Worm (Caenorhabditis elegans) whole organism, L3 larva: ENCODE data around the gene C03B1.17.

Experiments
- R02D3.7 ChIP-seq: fragments of 150-350 bp; optimal IDR thresholded peaks from 2 replicates; lab custom pipeline; 2014; ENCODE audit warnings: missing biosample characterization, missing genetic modification characterization
- ZK546.5 ChIP-seq: sonication (generic microtip); optimal IDR thresholded peaks from 2 replicates; lab custom pipeline; 2017; ENCODE audit warnings: missing biosample characterization, missing genetic modification characterization
- aly-2 ChIP-seq: fragments of 150-350 bp; optimal IDR thresholded peaks from 2 replicates; lab custom pipeline; 2014; ENCODE audit warnings: missing biosample characterization, missing genetic modification characterization
- ceh-28 ChIP-seq: fragments of 150-350 bp; optimal IDR thresholded peaks from 2 replicates; lab custom pipeline; 2014; ENCODE audit warnings: missing biosample characterization, missing genetic modification reagents, missing genetic modification characterization
- ceh-9 ChIP-seq: sonication (generic microtip); optimal IDR thresholded peaks from 2 replicates; lab custom pipeline; 2018; ENCODE audit warnings: missing biosample characterization, missing genetic modification characterization
- daf-12 ChIP-seq: fragments of 150-350 bp; optimal IDR thresholded peaks from 2 replicates; lab custom pipeline; 2014; ENCODE audit warnings: missing biosample characterization, missing genetic modification reagents, missing genetic modification characterization
- egl-27 ChIP-seq: sonication (generic microtip); optimal IDR thresholded peaks from 4 replicates; lab custom pipeline; 2017; ENCODE audit warnings: missing biosample characterization, missing genetic modification reagents, missing genetic modification characterization
- elt-1 ChIP-seq: fragments of 150-350 bp; optimal IDR thresholded peaks from 2 replicates; lab custom pipeline; 2014; ENCODE audit warnings: missing biosample characterization, missing genetic modification characterization
- elt-2 ChIP-seq: sonication (generic microtip); optimal IDR thresholded peaks from 2 replicates; lab custom pipeline; 2016; ENCODE audit warnings: missing genetic modification reagents, mild to moderate bottlenecking, missing genetic modification characterization, missing compliant biosample characterization
- elt-3 ChIP-seq, 3 experiments: fragments of 150-350 bp in 1 of 3; sonication (generic microtip) in 2 of 3; optimal IDR thresholded peaks; 2 replicates in 2 of 3; 4 replicates in 1 of 3; lab custom pipeline; 2014 to 2017; ENCODE audit warnings: missing biosample characterization in 3 of 3, missing genetic modification characterization in 3 of 3
- eor-1 ChIP-seq, 2 experiments: fragments of 150-350 bp; optimal IDR thresholded peaks; 2 replicates each; lab custom pipeline; 2014 to 2018; ENCODE audit warnings: missing biosample characterization in 2 of 2, missing genetic modification characterization in 2 of 2
- fkh-10 ChIP-seq: sonication (generic microtip); optimal IDR thresholded peaks from 2 replicates; lab custom pipeline; 2017; ENCODE audit warnings: missing biosample characterization, missing genetic modification reagents, missing genetic modification characterization
- fos-1 ChIP-seq: fragments of 150-350 bp; optimal IDR thresholded peaks from 2 replicates; lab custom pipeline; 2014; ENCODE audit warnings: missing biosample characterization, missing genetic modification characterization
- hmg-11 ChIP-seq: sonication (generic microtip); optimal IDR thresholded peaks from 2 replicates; lab custom pipeline; 2016; ENCODE audit warnings: missing genetic modification characterization, missing compliant biosample characterization
- jun-1 ChIP-seq: fragments of 150-350 bp; optimal IDR thresholded peaks from 2 replicates; lab custom pipeline; 2014; ENCODE audit warnings: missing biosample characterization, missing genetic modification reagents, missing genetic modification characterization
- lin-39 ChIP-seq: fragments of 150-350 bp; optimal IDR thresholded peaks from 2 replicates; lab custom pipeline; 2018; ENCODE audit warnings: missing biosample characterization, missing genetic modification reagents, missing genetic modification characterization
- mml-1 ChIP-seq: fragments of 150-350 bp; sonication (generic microtip); optimal IDR thresholded peaks from 3 replicates; lab custom pipeline; 2014; ENCODE audit warnings: missing biosample characterization, missing genetic modification characterization
- nfya-1 ChIP-seq: sonication (generic microtip); optimal IDR thresholded peaks from 2 replicates; lab custom pipeline; 2017; ENCODE audit warnings: missing genetic modification characterization, mild to moderate bottlenecking, missing compliant biosample characterization, antibody characterized with exemption, moderate library complexity; ENCODE audit not compliant: insufficient read depth
- nhr-11 ChIP-seq: fragments of 150-350 bp; optimal IDR thresholded peaks from 2 replicates; lab custom pipeline; 2014; ENCODE audit warnings: missing biosample characterization, missing genetic modification characterization
- nhr-12 ChIP-seq: fragments of 150-350 bp; optimal IDR thresholded peaks from 2 replicates; lab custom pipeline; 2014; ENCODE audit warnings: missing biosample characterization, missing genetic modification characterization
- nhr-23 ChIP-seq: fragments of 150-350 bp; optimal IDR thresholded peaks from 2 replicates; lab custom pipeline; 2014; ENCODE audit warnings: missing biosample characterization, missing genetic modification reagents, missing genetic modification characterization
- nhr-25 ChIP-seq: sonication (generic microtip); optimal IDR thresholded peaks from 2 replicates; lab custom pipeline; 2017; ENCODE audit warnings: missing biosample characterization, missing genetic modification characterization
- nhr-28 ChIP-seq: fragments of 150-350 bp; optimal IDR thresholded peaks from 2 replicates; lab custom pipeline; 2014; ENCODE audit warnings: missing biosample characterization, missing genetic modification characterization
- nhr-77 ChIP-seq: fragments of 150-350 bp; optimal IDR thresholded peaks from 2 replicates; lab custom pipeline; 2014; ENCODE audit warnings: missing biosample characterization, missing genetic modification characterization
- pha-4 ChIP-seq: fragments of 150-350 bp; optimal IDR thresholded peaks from 2 replicates; lab custom pipeline; 2014; ENCODE audit warnings: missing biosample characterization, missing genetic modification reagents, missing genetic modification characterization
- pqm-1 ChIP-seq: fragments of 150-350 bp; optimal IDR thresholded peaks from 2 replicates; lab custom pipeline; 2017; ENCODE audit warnings: missing biosample characterization, missing genetic modification characterization, inconsistent platforms
- skn-1 ChIP-seq: fragments of 150-350 bp; optimal IDR thresholded peaks from 2 replicates; lab custom pipeline; 2014; ENCODE audit warnings: missing biosample characterization, missing genetic modification characterization
- unc-62 ChIP-seq: fragments of 150-350 bp; sonication (generic microtip); optimal IDR thresholded peaks from 4 replicates; lab custom pipeline; 2014; ENCODE audit warnings: missing biosample characterization, missing genetic modification reagents, missing genetic modification characterization

C03B1.17 gene

DNA sequence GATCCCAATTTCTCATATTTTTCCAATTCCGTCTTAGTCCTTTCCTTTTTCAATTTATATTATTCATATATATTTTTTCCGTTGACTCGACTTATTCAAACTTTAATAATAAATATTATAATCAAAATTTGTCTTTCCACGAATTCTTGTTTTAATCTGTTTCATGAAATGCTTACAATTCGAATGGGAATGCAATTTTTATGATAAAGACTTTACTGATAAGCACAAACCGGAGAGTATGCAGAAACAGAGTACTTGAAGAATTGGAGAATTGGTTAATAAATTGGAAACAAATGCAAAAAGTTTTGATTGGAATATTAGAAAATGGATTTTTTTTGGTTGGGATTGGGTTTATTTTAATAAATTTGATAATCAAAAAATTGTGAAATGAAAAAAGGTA is 34.8 kb downstream of the C03B1.17 start:
- TF ChIP-seq unc-62 (GFP tag; lab: Kevin White, UChicago) = no peak
- peak; percentile 17 for TF ChIP-seq pha-4 (tag; lab: Kevin White, UChicago)
- TF ChIP-seq pqm-1 = peak; percentile 33
- TF ChIP-seq skn-1 (tag; lab: Kevin White, UChicago) = no peak
- peak; percentile 74 for TF ChIP-seq elt-2 (tag; lab: Kevin White, UChicago)
- TF ChIP-seq, all 47 proteins: peak for 3

- TF ChIP-seq eor-1 (tag; optimal IDR thresholded peaks at IDR 0.05; lab: Kevin White, UChicago) (no peak), nhr-25 (tag; lab: Kevin White, UChicago) (no peak), mml-1 (tag; lab: Kevin White, UChicago) (no peak), hmg-11 (no peak), egl-27 (tag; lab: Kevin White, UChicago) (no peak), fkh-10 (GFP tag; lab: Kevin White, UChicago) (no peak), ZK546.5 (tag; lab: Kevin White, UChicago) (no peak), ceh-28 (no peak), nhr-11 (tag; lab: Kevin White, UChicago) (no peak), daf-12 (tag; lab: Kevin White, UChicago) (no peak), pqm-1 (no peak), fos-1 (tag; lab: Kevin White, UChicago) (no peak), nhr-77 (no peak)
Observed at ce11 chrX:6408713-6409112, 35.3 kb downstream of the C03B1.17 start.

ce11 chrX:6410177-6410765 is 36.8 kb downstream of the C03B1.17 start, which contains the start of gene mup-2:
Gene mup-2, minus strand, starts transcription at chrX:6410227.
- TF ChIP-seq nhr-12 (tag; lab: Kevin White, UChicago) = no peak
- no peak for TF ChIP-seq egl-27 (tag; lab: Kevin White, UChicago)
- TF ChIP-seq nfya-1 (tag; lab: Kevin White, UChicago) = peak; percentile 15
- peak; percentile 33 for TF ChIP-seq lin-39 (tag; lab: Kevin White, UChicago)

- TF ChIP-seq ceh-9 (tag; lab: Kevin White, UChicago) = no peak
- TF ChIP-seq, all 47 proteins: peak for 0
Observed at ce11 chrX:6412575-6412974, 39.1 kb downstream of the C03B1.17 start, which contains the start of gene T22E5.1. Gene T22E5.1, plus strand, starts transcription at chrX:6412875.

DNA sequence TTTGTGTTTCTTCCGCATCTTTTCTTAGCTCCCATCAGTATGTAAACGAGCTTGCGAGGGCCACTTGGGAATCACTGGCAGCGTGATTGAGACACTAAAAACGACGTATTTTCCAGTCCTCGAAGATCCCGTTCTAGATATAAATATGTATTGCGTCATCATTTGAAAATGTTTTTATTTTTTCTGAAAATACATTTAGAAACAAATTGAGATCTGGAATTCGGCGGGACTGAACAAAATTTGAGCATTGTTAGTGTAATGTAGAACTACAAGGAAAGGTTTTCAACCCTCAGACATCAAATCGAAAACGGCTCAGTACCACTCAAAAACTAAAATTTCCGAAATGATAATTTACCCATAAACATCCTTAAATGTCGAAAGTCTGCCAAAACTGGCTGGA is 40.1 kb downstream of the C03B1.17 start:
- TF ChIP-seq lin-39 (tag; lab: Kevin White, UChicago) (peak; percentile 31), elt-1 (tag; lab: Kevin White, UChicago) (peak; percentile 11), aly-2 (tag; lab: Kevin White, UChicago) (no peak)

- TF ChIP-seq nhr-23 (tag; lab: Kevin White, UChicago) (peak; percentile 43), nhr-25 (tag; lab: Kevin White, UChicago) (peak; percentile 63), ceh-28 (no peak), elt-3 (tag; optimal IDR thresholded peaks at IDR 0.05; lab: Kevin White, UChicago) (peak in 1 of 3 experiments; percentile 48)
- TF ChIP-seq, all 47 proteins: peak for 3
Observed at ce11 chrX:6416357-6417087, 43.1 kb downstream of the C03B1.17 start, which contains the start of gene T22E5.6. Gene T22E5.6, minus strand, starts transcription at chrX:6416407.

DNA sequence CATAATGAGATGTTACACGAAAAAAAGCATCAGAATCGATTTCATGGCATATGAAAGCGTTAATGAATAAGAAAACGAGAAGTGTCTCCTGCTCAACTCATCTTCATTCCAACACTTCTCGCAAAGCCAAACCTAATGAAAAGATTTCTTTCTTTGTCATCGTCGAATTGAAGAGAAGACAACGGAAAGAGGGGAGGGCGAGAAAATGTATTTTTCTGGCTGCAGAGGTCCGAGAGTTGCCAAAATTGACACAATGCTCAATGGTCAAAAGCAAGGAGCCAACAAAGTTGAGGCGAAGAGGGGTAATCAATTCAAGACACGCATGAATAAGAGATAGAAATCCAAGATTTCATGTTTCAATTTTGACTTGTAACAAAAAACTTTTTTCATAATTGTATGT is 45.7 kb downstream of the C03B1.17 start:
- TF ChIP-seq aly-2 (tag; lab: Kevin White, UChicago) (no peak), jun-1 (tag; lab: Kevin White, UChicago) (no peak), R02D3.7 (tag; lab: Kevin White, UChicago) (no peak), nhr-28 (no peak)
